Fruit fly (Drosophila melanogaster): ENCODE measurements around the gene CG6999.

- TF ChIP-seq CG9139 (GFP tag; optimal IDR thresholded peaks at IDR 0.05) (no peak), CG8319 (GFP tag; optimal IDR thresholded peaks at IDR 0.05) (no peak), Ets96B (tag; optimal IDR thresholded peaks at IDR 0.05) (no peak), CG31627 (GFP tag; optimal IDR thresholded peaks at IDR 0.05) (no peak), CG6276 (GFP tag; optimal IDR thresholded peaks at IDR 0.05) (no peak), Sox15 (GFP tag; optimal IDR thresholded peaks at IDR 0.05) (no peak), CG6808 (GFP tag; optimal IDR thresholded peaks at IDR 0.05) (no peak), ss (GFP tag; optimal IDR thresholded peaks at IDR 0.05) (no peak), salr (GFP tag; optimal IDR thresholded peaks at IDR 0.05) (no peak)
Observed at dm6 chrX:9132589-9133237, 44.5 kb downstream of the CG6999 start.

Data from whole organism, prepupa.